Fruit fly (Drosophila melanogaster) whole organism, prepupa: ENCODE results near the gene Hsc70-3.
A peak's percentile ranks its signal among the peaks of the same experiment; 100 is the strongest.

ENCODE experiments used
- CG10631 ChIP-seq: fragments of 200-800 bp; sonication (Bioruptor generic); optimal IDR thresholded peaks from 2 replicates; lab custom pipeline; 2016; ENCODE audit warnings: missing biosample characterization, missing genetic modification characterization
- CG11294 ChIP-seq: fragments of 200-800 bp; sonication (Bioruptor generic); IDR thresholded peaks from 2 replicates; pipeline ENCODE4 v1.3.6; 2022; ENCODE audit warnings: missing biosample characterization, missing genetic modification characterization
- CG11762 ChIP-seq: fragments of 200-800 bp; sonication (Bioruptor generic); optimal IDR thresholded peaks from 3 replicates; lab custom pipeline; 2016; ENCODE audit warnings: missing biosample characterization, missing genetic modification characterization; ENCODE audit not compliant: insufficient read depth
- CG11902 ChIP-seq: fragments of 200-800 bp; sonication (Bioruptor generic); optimal IDR thresholded peaks from 3 replicates; lab custom pipeline; 2016; ENCODE audit warnings: missing biosample characterization, missing genetic modification characterization
- CG1621 ChIP-seq: fragments of 200-800 bp; sonication (Bioruptor generic); optimal IDR thresholded peaks from 3 replicates; lab custom pipeline; 2018; ENCODE audit warnings: missing biosample characterization, mild to moderate bottlenecking, missing genetic modification characterization
- CG32006 ChIP-seq: fragments of 200-800 bp; sonication (Bioruptor generic); optimal IDR thresholded peaks from 3 replicates; lab custom pipeline; 2017; ENCODE audit warnings: missing biosample characterization, mild to moderate bottlenecking, missing genetic modification characterization
- CG34406 ChIP-seq: fragments of 200-800 bp; sonication (Bioruptor generic); optimal IDR thresholded peaks from 3 replicates; lab custom pipeline; 2016; ENCODE audit warnings: missing biosample characterization, missing genetic modification characterization
- CG3919 ChIP-seq: fragments of 200-800 bp; sonication (Bioruptor generic); optimal IDR thresholded peaks from 3 replicates; lab custom pipeline; 2016; ENCODE audit warnings: missing biosample characterization, missing genetic modification characterization
- CG4318 ChIP-seq: fragments of 200-800 bp; sonication (Bioruptor generic); optimal IDR thresholded peaks from 3 replicates; lab custom pipeline; 2017; ENCODE audit warnings: missing biosample characterization, mild to moderate bottlenecking, missing genetic modification characterization
- CG6163 ChIP-seq: fragments of 200-800 bp; sonication (Bioruptor generic); IDR thresholded peaks from 3 replicates; pipeline ENCODE4 v1.3.6; 2022; ENCODE audit warnings: missing biosample characterization, missing genetic modification characterization
- CG6276 ChIP-seq: fragments of 200-800 bp; sonication (Bioruptor generic); optimal IDR thresholded peaks from 2 replicates; lab custom pipeline; 2017; ENCODE audit warnings: missing biosample characterization, mild to moderate bottlenecking, missing genetic modification characterization
- CG6792 ChIP-seq: fragments of 200-800 bp; sonication (Bioruptor generic); optimal IDR thresholded peaks from 3 replicates; lab custom pipeline; 2016; ENCODE audit warnings: missing biosample characterization, missing genetic modification characterization
- CG6808 ChIP-seq: fragments of 200-800 bp; sonication (Bioruptor generic); optimal IDR thresholded peaks from 3 replicates; lab custom pipeline; 2017; ENCODE audit warnings: missing biosample characterization, missing genetic modification characterization, mild to moderate bottlenecking, moderate library complexity, missing genetic modification reagents
- CG6854 ChIP-seq: fragments of 200-800 bp; sonication (Bioruptor generic); optimal IDR thresholded peaks from 2 replicates; lab custom pipeline; 2017; ENCODE audit warnings: missing biosample characterization, mild to moderate bottlenecking, missing genetic modification characterization
- CG7368 ChIP-seq: fragments of 200-800 bp; sonication (Bioruptor generic); optimal IDR thresholded peaks from 3 replicates; lab custom pipeline; 2016; ENCODE audit warnings: missing biosample characterization, missing genetic modification characterization
- CG8119 ChIP-seq: fragments of 200-800 bp; sonication (Bioruptor generic); IDR thresholded peaks from 3 replicates; pipeline ENCODE4 v1.3.6; 2022; ENCODE audit warnings: missing biosample characterization, missing genetic modification characterization
- CG8319 ChIP-seq: fragments of 200-800 bp; sonication (Bioruptor generic); optimal IDR thresholded peaks from 3 replicates; lab custom pipeline; 2016; ENCODE audit warnings: missing biosample characterization, missing genetic modification characterization
- CG8632 ChIP-seq: fragments of 200-800 bp; sonication (Bioruptor generic); optimal IDR thresholded peaks from 3 replicates; lab custom pipeline; 2016; ENCODE audit warnings: missing biosample characterization, missing genetic modification characterization
- CG9139 ChIP-seq: fragments of 200-800 bp; sonication (Bioruptor generic); optimal IDR thresholded peaks from 3 replicates; lab custom pipeline; 2017; ENCODE audit warnings: missing biosample characterization, mild to moderate bottlenecking, missing genetic modification characterization
- Eip75B ChIP-seq: fragments of 200-800 bp; sonication (Bioruptor generic); optimal IDR thresholded peaks from 3 replicates; lab custom pipeline; 2016; ENCODE audit warnings: missing biosample characterization, missing genetic modification characterization
- Eip93F ChIP-seq: fragments of 200-800 bp; sonication (Bioruptor generic); optimal IDR thresholded peaks from 2 replicates; lab custom pipeline; 2016; ENCODE audit warnings: missing biosample characterization, mild to moderate bottlenecking, missing genetic modification characterization
- Ets21C ChIP-seq: fragments of 200-800 bp; sonication (Bioruptor generic); optimal IDR thresholded peaks from 3 replicates; lab custom pipeline; 2016; ENCODE audit warnings: missing biosample characterization, missing genetic modification characterization
- Ets96B ChIP-seq: fragments of 200-800 bp; optimal IDR thresholded peaks from 2 replicates; lab custom pipeline; 2019; ENCODE audit warnings: missing biosample characterization, mild to moderate bottlenecking, missing genetic modification characterization, moderate library complexity
- Gug ChIP-seq: fragments of 200-800 bp; sonication (Bioruptor generic); IDR thresholded peaks from 2 replicates; pipeline ENCODE4 v1.3.6; 2022; ENCODE audit warnings: missing biosample characterization, missing genetic modification characterization
- Hr38 ChIP-seq: sonication (Bioruptor generic); optimal IDR thresholded peaks from 2 replicates; lab custom pipeline; 2016; ENCODE audit warnings: missing biosample characterization, missing genetic modification characterization
- Hr39 ChIP-seq: fragments of 200-800 bp; sonication (Bioruptor generic); optimal IDR thresholded peaks from 2 replicates; lab custom pipeline; 2016; ENCODE audit warnings: missing biosample characterization, missing genetic modification characterization
- Hr4 ChIP-seq: fragments of 200-800 bp; sonication (Bioruptor generic); optimal IDR thresholded peaks from 3 replicates; lab custom pipeline; 2016; ENCODE audit warnings: missing biosample characterization, missing genetic modification characterization
- Lpt ChIP-seq: fragments of 200-800 bp; sonication (Bioruptor generic); optimal IDR thresholded peaks from 3 replicates; lab custom pipeline; 2016; ENCODE audit warnings: missing biosample characterization, missing genetic modification characterization
- Met ChIP-seq: fragments of 200-800 bp; sonication (Bioruptor generic); optimal IDR thresholded peaks from 3 replicates; lab custom pipeline; 2016; ENCODE audit warnings: missing biosample characterization, missing genetic modification characterization
- OdsH ChIP-seq: fragments of 200-800 bp; sonication (Bioruptor generic); optimal IDR thresholded peaks from 3 replicates; lab custom pipeline; 2016; ENCODE audit warnings: missing biosample characterization, missing genetic modification characterization
- Smox ChIP-seq: fragments of 200-800 bp; sonication (Bioruptor generic); optimal IDR thresholded peaks from 3 replicates; lab custom pipeline; 2016; ENCODE audit warnings: missing biosample characterization, missing genetic modification characterization
- Sox14 ChIP-seq: fragments of 200-800 bp; sonication (Bioruptor generic); optimal IDR thresholded peaks from 3 replicates; lab custom pipeline; 2016; ENCODE audit warnings: missing biosample characterization, missing genetic modification characterization
- Sox15 ChIP-seq: fragments of 200-800 bp; sonication (Bioruptor generic); optimal IDR thresholded peaks from 3 replicates; lab custom pipeline; 2016; ENCODE audit warnings: missing biosample characterization, missing genetic modification characterization
- achi ChIP-seq: fragments of 200-800 bp; sonication (Bioruptor generic); optimal IDR thresholded peaks from 3 replicates; lab custom pipeline; 2016; ENCODE audit warnings: missing biosample characterization, missing genetic modification characterization
- acj6 ChIP-seq: fragments of 200-800 bp; sonication (Bioruptor generic); optimal IDR thresholded peaks from 3 replicates; lab custom pipeline; 2016; ENCODE audit warnings: missing biosample characterization, missing genetic modification characterization
- dac ChIP-seq: fragments of 200-800 bp; sonication (Bioruptor generic); optimal IDR thresholded peaks from 2 replicates; lab custom pipeline; 2017; ENCODE audit warnings: missing biosample characterization, mild to moderate bottlenecking, missing genetic modification characterization
- dsx ChIP-seq: fragments of 200-800 bp; optimal IDR thresholded peaks from 3 replicates; lab custom pipeline; 2019; ENCODE audit warnings: missing biosample characterization, mild to moderate bottlenecking, missing genetic modification characterization, moderate library complexity; ENCODE audit not compliant: poor library complexity, severe bottlenecking
- eg ChIP-seq: fragments of 200-800 bp; sonication (Bioruptor generic); IDR thresholded peaks from 3 replicates; pipeline ENCODE4 v1.3.6; 2022; ENCODE audit warnings: missing biosample characterization, missing genetic modification characterization
- esn ChIP-seq: fragments of 200-800 bp; sonication (Bioruptor generic); optimal IDR thresholded peaks from 2 replicates; lab custom pipeline; 2016; ENCODE audit warnings: missing biosample characterization, mild to moderate bottlenecking, missing genetic modification characterization, moderate library complexity
- fkh ChIP-seq: fragments of 200-800 bp; sonication (Bioruptor generic); optimal IDR thresholded peaks from 3 replicates; lab custom pipeline; 2017; ENCODE audit warnings: missing biosample characterization, mild to moderate bottlenecking, missing genetic modification characterization, moderate library complexity
- lz ChIP-seq: fragments of 200-800 bp; sonication (Bioruptor generic); optimal IDR thresholded peaks from 3 replicates; lab custom pipeline; 2016; ENCODE audit warnings: missing biosample characterization, missing genetic modification characterization
- net ChIP-seq: fragments of 200-800 bp; sonication (Bioruptor generic); optimal IDR thresholded peaks from 3 replicates; lab custom pipeline; 2016; ENCODE audit warnings: missing biosample characterization, missing genetic modification characterization
- pdm3 ChIP-seq: fragments of 200-800 bp; sonication (Bioruptor generic); optimal IDR thresholded peaks from 3 replicates; lab custom pipeline; 2016; ENCODE audit warnings: missing biosample characterization, missing genetic modification characterization
- spab ChIP-seq: fragments of 200-800 bp; sonication (Bioruptor generic); optimal IDR thresholded peaks from 2 replicates; lab custom pipeline; 2017; ENCODE audit warnings: missing biosample characterization, mild to moderate bottlenecking, missing genetic modification characterization, missing genetic modification reagents
- ss ChIP-seq, 2 experiments: fragments of 200-800 bp; sonication (Bioruptor generic); optimal IDR thresholded peaks; 2 replicates in 1 of 2; 3 replicates in 1 of 2; lab custom pipeline; 2017 to 2018; ENCODE audit warnings: mild to moderate bottlenecking in 2 of 2, missing biosample characterization in 2 of 2, missing genetic modification characterization in 2 of 2, moderate library complexity in 1 of 2
- svp ChIP-seq: fragments of 200-800 bp; sonication (Bioruptor generic); peaks from one replicate; lab custom pipeline; 2016; ENCODE audit warnings: missing biosample characterization, missing genetic modification characterization
- topi ChIP-seq: fragments of 200-800 bp; sonication (Bioruptor generic); optimal IDR thresholded peaks from 3 replicates; lab custom pipeline; 2016; ENCODE audit warnings: missing biosample characterization, missing genetic modification characterization
- vri ChIP-seq: fragments of 200-800 bp; sonication (Bioruptor generic); optimal IDR thresholded peaks from 3 replicates; lab custom pipeline; 2016; ENCODE audit warnings: missing biosample characterization, mild to moderate bottlenecking, missing genetic modification characterization

Hsc70-3 gene

DNA sequence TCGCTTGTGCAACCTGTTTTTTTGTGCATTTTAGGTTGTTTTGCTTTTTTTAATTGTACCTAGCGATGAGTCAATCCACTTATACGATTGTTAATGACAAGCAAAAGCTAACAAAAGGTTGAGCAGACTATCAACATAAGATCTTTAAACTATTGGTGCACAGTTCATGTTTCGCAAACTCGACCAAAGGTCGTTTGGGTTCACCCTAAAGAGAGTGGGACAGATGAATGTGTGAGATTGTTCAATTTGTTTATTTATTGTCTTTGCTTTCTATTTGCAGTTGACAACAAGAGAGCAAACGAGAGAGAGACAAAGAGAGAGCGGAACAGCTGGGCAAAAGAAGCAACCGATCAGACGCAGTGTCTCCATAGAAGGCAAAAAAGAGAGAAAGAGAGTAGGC, 16.1 kb upstream of the Hsc70-3 start (continued):
- TF ChIP-seq Gug (no peak), topi (GFP tag; lab: Kevin White, UChicago) (no peak), CG8319 (no peak), pdm3 (GFP tag; lab: Kevin White, UChicago) (no peak), spab (GFP tag; lab: Kevin White, UChicago) (no peak), CG1621 (tag; lab: Kevin White, UChicago) (no peak), CG32006 (GFP tag; lab: Kevin White, UChicago) (peak; percentile 55), CG11294 (no peak), Hr38 (no peak), eg (GFP tag; lab: Robert Waterston, UW) (peak; percentile 79), CG6792 (GFP tag; lab: Kevin White, UChicago) (no peak), CG3919 (GFP tag; lab: Kevin White, UChicago) (peak; percentile 5), Lpt (peak; percentile 11), Hr39 (GFP tag; lab: Kevin White, UChicago) (no peak), lz (no peak), Sox15 (no peak), Hr4 (GFP tag; lab: Kevin White, UChicago) (no peak), CG4318 (GFP tag; lab: Kevin White, UChicago) (no peak), dac (GFP tag; lab: Kevin White, UChicago) (peak; percentile 23), Sox14 (GFP tag; lab: Kevin White, UChicago) (peak; percentile 49), CG10631 (no peak), CG6276 (GFP tag; lab: Kevin White, UChicago) (peak; percentile 75), net (peak; percentile 31), Ets96B (peak; percentile 25), dsx (no peak), CG9139 (no peak), vri (GFP tag; lab: Kevin White, UChicago) (peak; percentile 58), CG6163 (GFP tag; lab: Robert Waterston, UW) (peak; percentile 55; the same call in 1 of the 3 replicates), Met (GFP tag; lab: Kevin White, UChicago) (no peak), achi (no peak), CG8632 (GFP tag; lab: Kevin White, UChicago) (peak; percentile 25)

DNA sequence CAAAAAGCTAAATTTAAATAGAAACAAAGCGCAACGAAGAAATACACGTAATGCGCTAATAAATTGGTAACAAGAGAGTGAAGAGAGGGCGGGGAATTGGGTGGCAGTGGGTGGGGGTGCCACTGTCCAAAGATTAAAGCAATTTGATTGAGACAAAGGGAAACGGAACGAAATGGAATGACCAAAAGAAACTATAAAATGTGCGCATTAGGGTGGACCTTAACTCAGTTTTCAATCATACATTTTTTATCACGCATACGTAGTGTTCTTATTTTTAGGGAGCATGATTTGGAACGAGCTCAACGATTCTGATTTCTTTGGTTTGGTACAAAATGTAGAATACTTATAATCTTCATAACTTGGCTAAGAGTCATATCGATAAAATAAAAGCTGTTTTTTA, 15.0 kb upstream of the Hsc70-3 start:
- peak; percentile 49; the same call in 1 of the 3 replicates for TF ChIP-seq CG6163 (GFP tag; lab: Robert Waterston, UW)
- no peak for TF ChIP-seq Hr38
- TF ChIP-seq CG6854 (GFP tag; lab: Kevin White, UChicago), result no peak
- TF ChIP-seq esn (GFP tag; lab: Kevin White, UChicago), result peak; percentile 23
- no peak for TF ChIP-seq Gug
- TF ChIP-seq CG34406 (GFP tag; lab: Kevin White, UChicago), result peak; percentile 20
- TF ChIP-seq achi, result peak; percentile 21
- TF ChIP-seq acj6 (GFP tag; lab: Kevin White, UChicago), result no peak
- peak; percentile 59; the same call in 1 of the 3 replicates for TF ChIP-seq eg (GFP tag; lab: Robert Waterston, UW)
- peak; percentile 24 for TF ChIP-seq CG32006 (GFP tag; lab: Kevin White, UChicago)
- TF ChIP-seq vri (GFP tag; lab: Kevin White, UChicago), result peak; percentile 20
- TF ChIP-seq net, result no peak
- peak; percentile 11 for TF ChIP-seq OdsH
- no peak for TF ChIP-seq Ets96B
- no peak for TF ChIP-seq Ets21C (GFP tag; lab: Kevin White, UChicago)
- TF ChIP-seq dac (GFP tag; lab: Kevin White, UChicago), result no peak
- TF ChIP-seq CG8632 (GFP tag; lab: Kevin White, UChicago), result no peak
- TF ChIP-seq dsx, result no peak
- no peak for TF ChIP-seq CG9139
- TF ChIP-seq CG7368 (GFP tag; lab: Kevin White, UChicago), result no peak
- no peak for TF ChIP-seq CG6808 (GFP tag; lab: Kevin White, UChicago)
- no peak for TF ChIP-seq Lpt
- TF ChIP-seq Hr4 (GFP tag; lab: Kevin White, UChicago), result peak; percentile 39
- no peak for TF ChIP-seq CG11902 (GFP tag; lab: Kevin White, UChicago)
- TF ChIP-seq CG11762 (GFP tag; lab: Kevin White, UChicago), result no peak
- no peak for TF ChIP-seq spab (GFP tag; lab: Kevin White, UChicago)
- TF ChIP-seq CG8119 (GFP tag; lab: Robert Waterston, UW), result peak; percentile 54; the same call in 2 of the 3 replicates
- TF ChIP-seq CG3919 (GFP tag; lab: Kevin White, UChicago), result peak; percentile 14
- peak; percentile 60 for TF ChIP-seq svp (GFP tag; lab: Kevin White, UChicago)
- no peak for TF ChIP-seq Eip75B (GFP tag; lab: Kevin White, UChicago)
- TF ChIP-seq fkh, result no peak
- no peak for TF ChIP-seq Met (GFP tag; lab: Kevin White, UChicago)
- TF ChIP-seq Eip93F (GFP tag; lab: Kevin White, UChicago), result no peak
- no peak for TF ChIP-seq Smox (GFP tag; lab: Kevin White, UChicago)
- no peak for TF ChIP-seq CG6792 (GFP tag; lab: Kevin White, UChicago)
- peak in 1 of 2 experiments; percentile 8 for TF ChIP-seq ss (GFP tag; optimal IDR thresholded peaks at IDR 0.05; lab: Kevin White, UChicago)
- TF ChIP-seq Sox14 (GFP tag; lab: Kevin White, UChicago), result no peak
- no peak for TF ChIP-seq CG8319
